Fruit fly (Drosophila melanogaster) S2 (cell line): ENCODE measurements around the gene ND-24.
A peak's percentile ranks its signal among the peaks of the same experiment; 100 is the strongest.

Experiments
- CG8478 ChIP-seq: fragments of >200 bp; optimal IDR thresholded peaks from 2 replicates; lab custom pipeline; 2018
- CTCF ChIP-seq, 2 experiments: fragments of >200 bp; optimal IDR thresholded peaks; 2 replicates each; lab custom pipeline; 2018

DNA sequence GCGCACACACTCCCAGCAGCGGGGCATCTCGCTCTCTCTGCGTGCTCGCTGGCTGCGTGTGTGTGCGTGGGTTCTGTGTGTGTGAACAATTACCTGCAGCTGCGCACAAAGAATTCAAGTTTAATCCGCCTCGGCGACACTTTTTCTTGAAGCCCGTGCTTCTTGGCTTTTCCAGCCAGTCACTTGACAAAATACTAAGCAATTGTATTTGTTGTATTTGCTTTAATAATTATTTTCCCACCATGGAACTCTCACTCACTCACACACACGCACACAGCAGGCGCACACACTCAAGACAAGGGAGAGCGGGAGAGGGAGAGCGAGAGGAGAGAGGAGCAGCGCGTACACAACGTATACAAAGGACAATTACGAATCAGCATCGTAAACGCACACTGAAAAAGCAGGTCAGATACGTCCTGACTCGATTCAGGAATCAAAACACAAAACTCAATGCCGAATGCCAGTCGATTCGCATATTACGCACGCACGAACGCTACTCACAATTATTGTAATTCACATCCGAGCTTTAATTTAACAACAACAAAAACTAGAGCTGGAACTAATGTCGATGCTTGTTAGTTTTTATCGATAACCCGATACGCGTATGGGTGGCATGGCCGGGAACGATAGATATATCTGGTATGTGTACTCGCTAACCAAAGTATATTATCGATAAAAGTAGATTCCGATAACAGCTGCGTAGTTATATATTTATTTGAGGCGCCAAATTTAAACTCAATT is 20.3 kb downstream of the ND-24 start, which contains the start of gene RhoGAPp190:
- TF ChIP-seq CTCF (optimal IDR thresholded peaks at IDR 0.05; lab: Kevin White, UChicago) (peak in 1 of 2 experiments; percentile 10), CG8478 (lab: Kevin White, UChicago) (no peak)
